Fruit fly (Drosophila melanogaster) whole organism, embryonic: ENCODE data around the gene tomb.

Source experiments
- Asciz ChIP-seq: fragments of 200-800 bp; sonication (Bioruptor generic); optimal IDR thresholded peaks from 2 replicates; lab custom pipeline; 2017; ENCODE audit warnings: missing biosample characterization, mild to moderate bottlenecking, missing genetic modification characterization, missing genetic modification reagents
- CG10366 ChIP-seq: fragments of 200-800 bp; sonication (Bioruptor generic); IDR thresholded peaks from 2 replicates; pipeline ENCODE4 v1.3.6; 2022; ENCODE audit warnings: missing biosample characterization, missing genetic modification characterization
- CG10959 ChIP-seq: fragments of 200-800 bp; sonication (Bioruptor generic); IDR thresholded peaks from 2 replicates; pipeline ENCODE4 v1.3.6; 2022; ENCODE audit warnings: missing biosample characterization, missing genetic modification characterization
- CG10979 ChIP-seq: fragments of 200-800 bp; sonication (Bioruptor generic); optimal IDR thresholded peaks from 2 replicates; lab custom pipeline; 2018; ENCODE audit warnings: missing biosample characterization, mild to moderate bottlenecking, missing genetic modification characterization, moderate library complexity
- CG13894 ChIP-seq: fragments of 200-800 bp; sonication (Bioruptor generic); optimal IDR thresholded peaks from 3 replicates; lab custom pipeline; 2018; ENCODE audit warnings: missing biosample characterization, mild to moderate bottlenecking, missing genetic modification characterization, moderate library complexity
- CG14014 ChIP-seq: fragments of 200-800 bp; sonication (Bioruptor generic); IDR thresholded peaks from 2 replicates; pipeline ENCODE4 v1.3.6; 2022; ENCODE audit warnings: missing biosample characterization, missing genetic modification characterization
- CG14965 ChIP-seq: fragments of 200-800 bp; sonication (Bioruptor generic); optimal IDR thresholded peaks from 2 replicates; lab custom pipeline; 2016; ENCODE audit warnings: missing biosample characterization, missing genetic modification characterization, borderline replicate concordance
- CG15073 ChIP-seq: fragments of 200-800 bp; sonication (Bioruptor generic); optimal IDR thresholded peaks from 2 replicates; lab custom pipeline; 2016; ENCODE audit warnings: missing biosample characterization, missing genetic modification characterization
- CG15479 ChIP-seq: fragments of 200-800 bp; sonication (Bioruptor generic); optimal IDR thresholded peaks from 3 replicates; lab custom pipeline; 2019; ENCODE audit warnings: missing biosample characterization, mild to moderate bottlenecking, missing genetic modification characterization, moderate library complexity
- CG16813 ChIP-seq: fragments of 200-800 bp; sonication (Bioruptor generic); IDR thresholded peaks from 3 replicates; pipeline ENCODE4 v1.3.6; 2022; ENCODE audit warnings: missing biosample characterization, missing genetic modification characterization; ENCODE audit not compliant: partially characterized antibody
- CG1832 ChIP-seq: fragments of 200-800 bp; sonication (Bioruptor generic); optimal IDR thresholded peaks from 2 replicates; lab custom pipeline; 2017; ENCODE audit warnings: missing biosample characterization, mild to moderate bottlenecking, missing genetic modification characterization, inconsistent platforms
- CG31224 ChIP-seq: fragments of 200-800 bp; sonication (Bioruptor generic); IDR thresholded peaks from 2 replicates; pipeline ENCODE4 v1.3.6; 2022; ENCODE audit warnings: missing biosample characterization, missing genetic modification characterization
- CG32532 ChIP-seq: fragments of 200-800 bp; sonication (Bioruptor generic); IDR thresholded peaks from 2 replicates; pipeline ENCODE4 v1.3.6; 2022; ENCODE audit warnings: missing biosample characterization, missing genetic modification characterization
- CG42726 ChIP-seq: fragments of 200-800 bp; sonication (Bioruptor generic); IDR thresholded peaks from 2 replicates; pipeline ENCODE4 v1.3.6; 2022; ENCODE audit warnings: missing biosample characterization, missing genetic modification characterization; ENCODE audit not compliant: partially characterized antibody
- CG4328 ChIP-seq: fragments of 200-800 bp; sonication (Bioruptor generic); optimal IDR thresholded peaks from 3 replicates; lab custom pipeline; 2017; ENCODE audit warnings: missing biosample characterization, missing genetic modification reagents, missing genetic modification characterization
- CG43689 ChIP-seq: fragments of 200-800 bp; sonication (Bioruptor generic); IDR thresholded peaks from 2 replicates; pipeline ENCODE4 v1.3.6; 2022; ENCODE audit warnings: missing biosample characterization, missing genetic modification characterization
- CG5245 ChIP-seq: fragments of 200-800 bp; sonication (Bioruptor generic); optimal IDR thresholded peaks from 3 replicates; lab custom pipeline; 2016; ENCODE audit warnings: missing biosample characterization, missing genetic modification characterization
- CG6791 ChIP-seq: fragments of 200-800 bp; sonication (Bioruptor generic); IDR thresholded peaks from 3 replicates; pipeline ENCODE4 v1.3.6; 2022; ENCODE audit warnings: missing biosample characterization, missing genetic modification characterization; ENCODE audit not compliant: partially characterized antibody
- CG6813 ChIP-seq: fragments of 200-800 bp; sonication (Bioruptor generic); optimal IDR thresholded peaks from 2 replicates; lab custom pipeline; 2017; ENCODE audit warnings: missing biosample characterization, missing genetic modification characterization, mild to moderate bottlenecking, moderate library complexity, missing genetic modification reagents
- CG7963 ChIP-seq: fragments of 200-800 bp; sonication (Bioruptor generic); IDR thresholded peaks from 3 replicates; pipeline ENCODE4 v1.3.6; 2022; ENCODE audit warnings: missing biosample characterization, missing genetic modification characterization; ENCODE audit not compliant: partially characterized antibody
- CHES-1-like ChIP-seq: fragments of 200-800 bp; sonication (Bioruptor generic); optimal IDR thresholded peaks from 2 replicates; lab custom pipeline; 2016; ENCODE audit warnings: missing biosample characterization, missing genetic modification characterization
- Camta ChIP-seq: fragments of 200-800 bp; sonication (Bioruptor generic); optimal IDR thresholded peaks from 2 replicates; lab custom pipeline; 2016; ENCODE audit warnings: missing biosample characterization, missing genetic modification characterization
- Chrac-16 ChIP-seq: fragments of 200-800 bp; sonication (Bioruptor generic); optimal IDR thresholded peaks from 3 replicates; lab custom pipeline; 2016; ENCODE audit warnings: missing biosample characterization, missing genetic modification characterization
- CrebB ChIP-seq: fragments of 200-800 bp; sonication (Bioruptor generic); optimal IDR thresholded peaks from 3 replicates; lab custom pipeline; 2018; ENCODE audit warnings: missing biosample characterization, mild to moderate bottlenecking, missing genetic modification characterization
- Dp ChIP-seq: fragments of 200-800 bp; sonication (Bioruptor generic); optimal IDR thresholded peaks from 2 replicates; lab custom pipeline; 2018; ENCODE audit warnings: missing biosample characterization, mild to moderate bottlenecking, missing genetic modification characterization, moderate library complexity
- HHEX ChIP-seq: fragments of 200-800 bp; sonication (Bioruptor generic); optimal IDR thresholded peaks from 3 replicates; lab custom pipeline; 2017; ENCODE audit warnings: missing biosample characterization, mild to moderate bottlenecking, missing genetic modification characterization, missing genetic modification reagents
- HLH3B ChIP-seq: fragments of 200-800 bp; sonication (Bioruptor generic); IDR thresholded peaks from 2 replicates; pipeline ENCODE4 v1.3.6; 2022; ENCODE audit warnings: missing biosample characterization, missing genetic modification characterization
- Hr78 ChIP-seq, 2 experiments: fragments of 200-800 bp in 1 of 2; fragments of >200 bp in 1 of 2; sonication (Bioruptor generic) in 1 of 2; optimal IDR thresholded peaks; 2 replicates each; lab custom pipeline; 2017 to 2019; ENCODE audit warnings: missing biosample characterization in 2 of 2, missing genetic modification characterization in 2 of 2, mild to moderate bottlenecking in 1 of 2, moderate library complexity in 1 of 2
- Lpt ChIP-seq: fragments of >200 bp; optimal IDR thresholded peaks from 2 replicates; lab custom pipeline; 2018; ENCODE audit warnings: missing biosample characterization, missing genetic modification characterization
- Max ChIP-seq: fragments of 200-800 bp; sonication (Bioruptor generic); optimal IDR thresholded peaks from 2 replicates; lab custom pipeline; 2016; ENCODE audit warnings: missing biosample characterization, mild to moderate bottlenecking, missing genetic modification characterization
- Poxn ChIP-seq: fragments of 200-800 bp; sonication (Bioruptor generic); IDR thresholded peaks from 2 replicates; pipeline ENCODE4 v1.3.6; 2022; ENCODE audit warnings: missing biosample characterization, missing genetic modification characterization
- Vsx1 ChIP-seq: fragments of 200-800 bp; sonication (Bioruptor generic); optimal IDR thresholded peaks from 2 replicates; lab custom pipeline; 2017; ENCODE audit warnings: missing biosample characterization, mild to moderate bottlenecking, missing genetic modification characterization, missing genetic modification reagents
- cato ChIP-seq: fragments of 200-800 bp; sonication (Bioruptor generic); optimal IDR thresholded peaks from 2 replicates; lab custom pipeline; 2016; ENCODE audit warnings: missing biosample characterization, missing genetic modification characterization, borderline replicate concordance
- crp ChIP-seq, 2 experiments: fragments of 200-800 bp; sonication (Bioruptor generic); optimal IDR thresholded peaks; 2 replicates in 1 of 2; 3 replicates in 1 of 2; lab custom pipeline; 2017; ENCODE audit warnings: missing biosample characterization in 2 of 2, missing genetic modification characterization in 2 of 2, mild to moderate bottlenecking in 1 of 2, moderate library complexity in 1 of 2
- dmrt11E ChIP-seq: fragments of 200-800 bp; sonication (Bioruptor generic); optimal IDR thresholded peaks from 3 replicates; lab custom pipeline; 2018; ENCODE audit warnings: missing biosample characterization, mild to moderate bottlenecking, missing genetic modification characterization, moderate library complexity
- exex ChIP-seq: fragments of 200-800 bp; sonication (Bioruptor generic); optimal IDR thresholded peaks from 4 replicates; lab custom pipeline; 2018; ENCODE audit warnings: missing biosample characterization, mild to moderate bottlenecking, missing genetic modification characterization, moderate library complexity
- grau ChIP-seq: fragments of 200-800 bp; optimal IDR thresholded peaks from 3 replicates; lab custom pipeline; 2019; ENCODE audit warnings: missing biosample characterization, mild to moderate bottlenecking, missing genetic modification characterization, moderate library complexity
- grn ChIP-seq: fragments of 200-800 bp; sonication (Bioruptor generic); optimal IDR thresholded peaks from 3 replicates; lab custom pipeline; 2017; ENCODE audit warnings: missing biosample characterization, missing genetic modification characterization
- gsb ChIP-seq: fragments of 200-800 bp; sonication (Bioruptor generic); IDR thresholded peaks from 2 replicates; pipeline ENCODE4 v1.3.6; 2022; ENCODE audit warnings: missing biosample characterization, missing genetic modification characterization
- hb ChIP-seq: fragments of 200-800 bp; sonication (Bioruptor generic); IDR thresholded peaks from 3 replicates; pipeline ENCODE4 v1.3.6; 2022; ENCODE audit warnings: missing biosample characterization, missing genetic modification characterization; ENCODE audit not compliant: partially characterized antibody
- hkb ChIP-seq, 2 experiments: fragments of 200-800 bp in 1 of 2; fragments of >200 bp in 1 of 2; sonication (Bioruptor generic) in 1 of 2; IDR thresholded peaks in 1 of 2; optimal IDR thresholded peaks in 1 of 2; 2 replicates each; pipeline versions ENCODE4 v1.3.6 to Lab custom; 2017 to 2022; ENCODE audit warnings: missing biosample characterization in 1 of 2, missing genetic modification characterization in 1 of 2
- mam ChIP-seq: fragments of 200-800 bp; sonication (Bioruptor generic); optimal IDR thresholded peaks from 3 replicates; lab custom pipeline; 2016; ENCODE audit warnings: missing biosample characterization, missing genetic modification characterization
- mld ChIP-seq: fragments of 200-800 bp; sonication (Bioruptor generic); IDR thresholded peaks from 3 replicates; pipeline ENCODE4 v1.3.6; 2022; ENCODE audit warnings: missing biosample characterization, missing genetic modification characterization; ENCODE audit not compliant: partially characterized antibody
- pnt ChIP-seq: fragments of 200-800 bp; sonication (Bioruptor generic); optimal IDR thresholded peaks from 3 replicates; lab custom pipeline; 2016; ENCODE audit warnings: missing biosample characterization, missing genetic modification characterization
- pros ChIP-seq: fragments of 200-800 bp; sonication (Bioruptor generic); optimal IDR thresholded peaks from 3 replicates; lab custom pipeline; 2019; ENCODE audit warnings: missing biosample characterization, mild to moderate bottlenecking, missing genetic modification characterization, moderate library complexity
- tgo ChIP-seq: fragments of 200-800 bp; sonication (Bioruptor generic); IDR thresholded peaks from 3 replicates; pipeline ENCODE4 v1.3.6; 2022; ENCODE audit warnings: missing biosample characterization, missing genetic modification characterization
- wek ChIP-seq: fragments of 200-800 bp; sonication (Bioruptor generic); optimal IDR thresholded peaks from 3 replicates; lab custom pipeline; 2018; ENCODE audit warnings: missing biosample characterization, mild to moderate bottlenecking, missing genetic modification characterization, moderate library complexity
- z ChIP-seq: fragments of 200-800 bp; sonication (Bioruptor generic); IDR thresholded peaks from 3 replicates; pipeline ENCODE4 v1.3.6; 2022; ENCODE audit warnings: missing biosample characterization, missing genetic modification characterization
- zfh1 ChIP-seq: fragments of 200-800 bp; sonication (Bioruptor generic); IDR thresholded peaks from 3 replicates; pipeline ENCODE4 v1.3.6; 2022; ENCODE audit warnings: missing biosample characterization, missing genetic modification characterization

The tomb gene

dm6 chr2L:5547288-5547777, 10.8 kb upstream of the tomb start (continued):
- TF ChIP-seq pnt (GFP tag; lab: Kevin White, UChicago) (no peak), grau (tag; lab: Kevin White, UChicago) (no peak), CG4328 (GFP tag; lab: Kevin White, UChicago) (peak; percentile 9), Poxn (GFP tag; lab: Robert Waterston, UW) (no peak), CG15073 (GFP tag; lab: Kevin White, UChicago) (no peak), HHEX (GFP tag; lab: Kevin White, UChicago) (no peak), CG14014 (GFP tag; lab: Robert Waterston, UW) (no peak), z (GFP tag; lab: Robert Waterston, UW) (no peak), CG6813 (GFP tag; lab: Kevin White, UChicago) (no peak), CG1832 (no peak), cato (GFP tag; lab: Kevin White, UChicago) (no peak), CG16813 (GFP tag; lab: Robert Waterston, UW) (no peak; the same call in 2 of the 3 replicates), CG10959 (no peak), CG14965 (GFP tag; lab: Kevin White, UChicago) (no peak), CrebB (peak; percentile 57), exex (tag; lab: Kevin White, UChicago) (peak; percentile 93), CG10979 (tag; lab: Kevin White, UChicago) (no peak), crp (GFP tag; optimal IDR thresholded peaks at IDR 0.05; lab: Kevin White, UChicago) (peak in 1 of 2 experiments; percentile 20), tgo (GFP tag; lab: Robert Waterston, UW) (no peak), pros (no peak), Vsx1 (GFP tag; lab: Kevin White, UChicago) (peak; percentile 77), CG32532 (GFP tag; lab: Robert Waterston, UW) (no peak), Dp (no peak), Lpt (GFP tag; lab: Kevin White, UChicago) (no peak), Hr78 (GFP tag; optimal IDR thresholded peaks at IDR 0.05; lab: Kevin White, UChicago) (peak in 1 of 2 experiments; percentile 22), CG13894 (tag; lab: Kevin White, UChicago) (no peak), Asciz (GFP tag; lab: Kevin White, UChicago) (peak; percentile 61), CG31224 (no peak), CG6791 (GFP tag; lab: Robert Waterston, UW) (no peak), Max (GFP tag; lab: Kevin White, UChicago) (no peak), hkb (optimal IDR thresholded peaks at IDR 0.05; lab: Kevin White, UChicago) (no peak), hkb (GFP tag; IDR thresholded peaks at IDR 0.05; lab: Robert Waterston, UW) (0 out of 2 replicates have a peak, but pooled peaks have one; percentile 30), CG43689 (GFP tag; lab: Robert Waterston, UW) (no peak), CG42726 (no peak), HLH3B (no peak), CG15479 (GFP tag; lab: Kevin White, UChicago) (peak; percentile 84), hb (GFP tag; lab: Robert Waterston, UW) (no peak), CHES-1-like (GFP tag; lab: Kevin White, UChicago) (no peak), zfh1 (GFP tag; lab: Robert Waterston, UW) (0 out of 3 replicates have a peak, but pooled peaks have one; percentile 14), wek (peak; percentile 34), mam (no peak), Chrac-16 (no peak), gsb (GFP tag; lab: Robert Waterston, UW) (no peak), Camta (no peak), CG7963 (no peak), grn (GFP tag; lab: Kevin White, UChicago) (peak; percentile 93), CG10366 (GFP tag; lab: Robert Waterston, UW) (no peak), dmrt11E (tag; lab: Kevin White, UChicago) (no peak), mld (GFP tag; lab: Robert Waterston, UW) (0 out of 3 replicates have a peak, but pooled peaks have one; percentile 2), CG5245 (GFP tag; lab: Kevin White, UChicago) (no peak)
